Worm (Caenorhabditis elegans) whole organism, midembryonic: ENCODE results near the gene nspb-11.
A peak's percentile ranks its signal among the peaks of the same experiment; 100 is the strongest.

ENCODE experiments used
- T22C8.4 ChIP-seq: fragments of 200-800 bp; sonication (Bioruptor generic); IDR thresholded peaks from 2 replicates; pipeline ENCODE4 v1.3.6; 2022; ENCODE audit warnings: missing genetic modification characterization, missing compliant biosample characterization
- cog-1 ChIP-seq: sonication (generic microtip); optimal IDR thresholded peaks from 2 replicates; lab custom pipeline; 2016; ENCODE audit warnings: missing genetic modification characterization, missing compliant biosample characterization
- flt-1 ChIP-seq: fragments of 200-800 bp; sonication (Bioruptor generic); IDR thresholded peaks from 2 replicates; pipeline ENCODE4 v1.3.6; 2022; ENCODE audit warnings: missing genetic modification characterization, missing compliant biosample characterization
- klf-2 ChIP-seq: fragments of 200-800 bp; sonication (Bioruptor generic); conservative IDR thresholded peaks from 2 replicates; pipeline ENCODE4 v1.3.6; 2022; ENCODE audit warnings: missing genetic modification reagents, missing genetic modification characterization, missing compliant biosample characterization
- med-1 ChIP-seq: sonication (generic microtip); optimal IDR thresholded peaks from 2 replicates; lab custom pipeline; 2017; ENCODE audit warnings: missing genetic modification characterization, mild to moderate bottlenecking, missing compliant biosample characterization, antibody characterized with exemption, missing genetic modification reagents; ENCODE audit not compliant: insufficient read depth
- ref-1 ChIP-seq: fragments of 200-800 bp; sonication (Bioruptor generic); conservative IDR thresholded peaks from 2 replicates; pipeline ENCODE4 v1.3.6; 2022; ENCODE audit warnings: missing genetic modification reagents, missing genetic modification characterization, missing compliant biosample characterization
- tab-1 ChIP-seq: fragments of 200-800 bp; sonication (Bioruptor generic); IDR thresholded peaks from 2 replicates; pipeline ENCODE4 v1.3.6; 2022; ENCODE audit warnings: missing genetic modification characterization, missing compliant biosample characterization
- ztf-23 ChIP-seq: fragments of 200-800 bp; sonication (Bioruptor generic); IDR thresholded peaks from 2 replicates; pipeline ENCODE4 v1.3.6; 2022; ENCODE audit warnings: missing genetic modification reagents, missing genetic modification characterization, missing compliant biosample characterization
- ztf-29 ChIP-seq: fragments of 200-800 bp; sonication (Bioruptor generic); IDR thresholded peaks from 2 replicates; pipeline ENCODE4 v1.3.6; 2022; ENCODE audit warnings: missing genetic modification reagents, missing genetic modification characterization, missing compliant biosample characterization

The nspb-11 gene

DNA sequence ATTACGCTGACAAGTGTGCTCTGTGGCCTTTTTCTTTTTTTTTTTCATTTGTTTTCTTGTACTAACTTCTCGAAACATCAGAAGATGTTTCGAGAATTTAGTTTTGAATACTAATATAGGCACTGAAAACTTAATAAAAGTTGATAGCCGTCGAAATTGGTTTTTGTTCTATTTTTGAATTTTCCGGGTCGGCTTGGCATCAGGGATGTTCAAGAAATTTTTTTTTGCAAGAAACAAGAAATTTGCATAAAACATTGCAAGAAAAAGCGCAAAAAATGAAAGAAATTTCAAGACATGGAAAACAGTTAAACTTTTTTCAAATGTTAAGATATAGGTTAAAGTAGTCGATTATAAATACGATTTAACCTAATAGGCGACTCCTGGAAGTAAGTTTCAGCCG is 16.1 kb downstream of the nspb-11 start:
- TF ChIP-seq ztf-29 (GFP tag; lab: Robert Waterston, UW) (no peak), cog-1 (no peak), ref-1 (no peak), klf-2 (GFP tag; lab: Robert Waterston, UW) (no peak), ztf-23 (no peak), med-1 (GFP tag; lab: Kevin White, UChicago) (no peak), tab-1 (GFP tag; lab: Robert Waterston, UW) (no peak), T22C8.4 (GFP tag; lab: Robert Waterston, UW) (no peak)

DNA sequence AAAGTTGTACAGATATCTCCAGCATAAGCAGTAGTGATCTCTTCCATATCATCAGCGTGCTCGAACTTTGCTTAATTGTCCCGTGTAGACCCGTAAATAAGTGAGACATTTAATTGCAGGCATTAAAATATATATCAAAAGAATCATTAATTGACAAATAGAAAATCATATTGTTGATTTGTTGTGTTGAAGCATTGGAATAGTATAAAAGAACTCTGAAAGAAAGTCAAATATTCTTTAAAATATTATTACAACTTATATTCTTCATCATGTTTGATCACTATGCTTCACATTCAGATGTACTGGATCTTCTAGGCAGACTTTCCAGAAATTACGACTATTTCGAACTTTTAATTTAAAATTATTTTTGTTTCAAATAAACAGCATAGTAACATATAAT is 18.4 kb downstream of the nspb-11 start, which contains the start of gene F58G1.8:
F58G1.8 (minus strand) TSS at position 101 of the 400 bp plus-strand sequence.
- no peak for TF ChIP-seq tab-1 (GFP tag; lab: Robert Waterston, UW)
- no peak for TF ChIP-seq klf-2 (GFP tag; lab: Robert Waterston, UW)
- TF ChIP-seq ztf-23 = no peak
- no peak for TF ChIP-seq cog-1

DNA sequence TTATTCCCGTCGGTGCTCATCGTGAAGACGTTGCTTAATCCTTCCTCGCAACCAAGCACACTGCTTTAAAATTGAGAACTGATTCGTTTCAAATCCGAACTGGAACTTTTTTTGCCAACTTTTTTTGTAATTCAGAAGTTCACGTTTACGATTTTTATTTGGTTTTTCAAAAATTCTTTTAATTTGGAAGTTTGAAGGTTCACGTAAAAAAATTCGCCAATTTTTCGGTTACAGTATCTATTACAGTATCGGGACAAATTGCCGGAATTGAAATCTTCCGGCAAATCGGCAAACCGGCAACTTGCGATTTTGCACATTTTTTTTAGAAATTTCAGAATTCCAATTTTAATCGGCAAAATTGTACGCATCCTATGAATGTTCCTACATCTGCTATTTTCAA is 21.1 kb downstream of the nspb-11 start, which contains the start of gene F58G1.3:
F58G1.3 (minus strand) TSS at position 101 of the 400 bp plus-strand sequence.
- TF ChIP-seq ztf-29 (GFP tag; lab: Robert Waterston, UW) (no peak), flt-1 (no peak), cog-1 (no peak), ztf-23 (no peak), ref-1 (no peak), T22C8.4 (GFP tag; lab: Robert Waterston, UW) (no peak), klf-2 (GFP tag; lab: Robert Waterston, UW) (no peak), tab-1 (GFP tag; lab: Robert Waterston, UW) (no peak), med-1 (GFP tag; lab: Kevin White, UChicago) (no peak)

DNA sequence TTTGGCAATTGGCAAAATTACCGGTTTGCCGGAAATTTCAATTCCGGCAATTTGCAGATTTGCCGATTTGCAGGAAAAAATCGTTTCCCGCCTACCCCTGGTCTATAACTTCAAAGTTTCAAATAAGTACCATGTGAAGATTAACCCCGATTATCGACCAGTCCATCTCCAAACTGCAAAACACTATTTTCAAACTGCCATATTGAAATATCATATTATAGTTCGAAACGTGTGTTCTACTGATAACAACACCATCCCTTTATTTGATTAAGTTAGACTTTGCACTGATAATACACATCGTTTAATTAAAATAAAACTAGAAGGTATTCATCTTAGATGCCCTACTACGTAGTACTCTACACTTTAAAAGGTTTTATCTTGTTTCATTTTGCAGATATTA is 23.0 kb downstream of the nspb-11 start:
- TF ChIP-seq flt-1 (no peak), med-1 (GFP tag; lab: Kevin White, UChicago) (no peak), ref-1 (no peak), klf-2 (GFP tag; lab: Robert Waterston, UW) (no peak), ztf-23 (no peak), cog-1 (no peak), T22C8.4 (GFP tag; lab: Robert Waterston, UW) (no peak), tab-1 (GFP tag; lab: Robert Waterston, UW) (no peak), ztf-29 (GFP tag; lab: Robert Waterston, UW) (no peak)

DNA sequence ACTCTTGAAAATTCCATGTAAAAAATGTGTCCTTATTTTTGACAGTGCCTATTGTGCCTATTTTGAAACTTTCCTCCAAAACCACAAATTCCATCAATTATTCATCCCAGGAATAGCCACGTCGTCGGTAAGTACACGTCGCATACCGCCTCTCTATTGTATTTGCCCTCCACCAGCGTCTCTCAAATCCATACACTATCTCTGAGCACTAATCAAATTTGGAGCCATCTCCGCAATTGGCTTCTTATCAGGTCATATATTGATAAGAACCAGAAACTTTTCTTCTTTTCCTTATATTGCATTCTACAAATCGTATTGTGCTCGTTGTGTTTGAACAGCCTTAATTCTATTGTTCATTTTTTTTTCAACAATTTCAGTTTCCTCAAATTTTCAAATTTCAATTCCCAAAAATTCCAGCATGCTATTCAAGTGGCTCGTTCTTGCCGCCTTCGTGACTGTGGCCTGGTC is 24.3 kb downstream of the nspb-11 start, which contains the start of gene dct-18:
dct-18 (plus strand) TSS at position 418 of the 468 bp plus-strand sequence.
- no peak for TF ChIP-seq ztf-23
- TF ChIP-seq flt-1 = no peak
- no peak for TF ChIP-seq klf-2 (GFP tag; lab: Robert Waterston, UW)
- no peak for TF ChIP-seq cog-1

DNA sequence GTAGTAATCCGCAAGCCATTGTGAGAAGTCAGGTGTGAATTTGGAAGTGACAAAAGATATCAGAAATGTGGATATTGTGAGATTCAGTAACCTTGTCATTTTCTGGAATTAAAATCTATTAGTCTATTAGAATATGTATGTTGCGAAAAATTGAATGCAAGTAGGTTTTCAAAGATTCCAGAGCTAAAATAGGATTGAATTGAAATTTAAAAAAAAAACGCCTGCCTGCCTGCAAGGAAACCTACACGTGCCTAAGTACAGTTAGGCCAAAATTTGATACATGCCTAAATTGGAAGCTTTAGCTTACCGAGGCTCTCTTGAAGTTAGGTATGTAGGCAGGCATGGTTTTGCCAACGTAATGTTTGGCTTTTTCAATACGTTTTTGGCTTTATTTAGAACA is 28.1 kb downstream of the nspb-11 start, which contains the start of gene lips-9:
lips-9 (minus strand) TSS at position 101 of the 400 bp plus-strand sequence.
- no peak for TF ChIP-seq flt-1
- no peak for TF ChIP-seq klf-2 (GFP tag; lab: Robert Waterston, UW)
- TF ChIP-seq ref-1 = no peak
- no peak for TF ChIP-seq T22C8.4 (GFP tag; lab: Robert Waterston, UW)
- TF ChIP-seq ztf-29 (GFP tag; lab: Robert Waterston, UW) = no peak
- TF ChIP-seq ztf-23 = no peak
- no peak for TF ChIP-seq tab-1 (GFP tag; lab: Robert Waterston, UW)
- no peak for TF ChIP-seq med-1 (GFP tag; lab: Kevin White, UChicago)
- TF ChIP-seq cog-1 = no peak

ce11 chrII:12939161-12939560 is 32.0 kb downstream of the nspb-11 start:
- TF ChIP-seq klf-2 (GFP tag; lab: Robert Waterston, UW) (no peak), ztf-23 (no peak), flt-1 (no peak), cog-1 (no peak), ref-1 (no peak)

- TF ChIP-seq ref-1 = no peak
- no peak for TF ChIP-seq cog-1
- TF ChIP-seq med-1 (GFP tag; lab: Kevin White, UChicago) = no peak
- TF ChIP-seq ztf-29 (GFP tag; lab: Robert Waterston, UW) = no peak
- no peak for TF ChIP-seq klf-2 (GFP tag; lab: Robert Waterston, UW)
- TF ChIP-seq ztf-23 = no peak
- no peak for TF ChIP-seq tab-1 (GFP tag; lab: Robert Waterston, UW)
Observed at ce11 chrII:12939801-12940200, 32.6 kb downstream of the nspb-11 start, which contains the start of gene arrd-10. Gene arrd-10, plus strand, starts transcription at chrII:12940101.

ce11 chrII:12942496-12942895 is 35.3 kb downstream of the nspb-11 start:
- TF ChIP-seq ref-1 (no peak), tab-1 (GFP tag; lab: Robert Waterston, UW) (no peak), ztf-23 (no peak), flt-1 (no peak), T22C8.4 (GFP tag; lab: Robert Waterston, UW) (no peak), med-1 (GFP tag; lab: Kevin White, UChicago) (no peak), klf-2 (GFP tag; lab: Robert Waterston, UW) (no peak), ztf-29 (GFP tag; lab: Robert Waterston, UW) (no peak), cog-1 (no peak)

DNA sequence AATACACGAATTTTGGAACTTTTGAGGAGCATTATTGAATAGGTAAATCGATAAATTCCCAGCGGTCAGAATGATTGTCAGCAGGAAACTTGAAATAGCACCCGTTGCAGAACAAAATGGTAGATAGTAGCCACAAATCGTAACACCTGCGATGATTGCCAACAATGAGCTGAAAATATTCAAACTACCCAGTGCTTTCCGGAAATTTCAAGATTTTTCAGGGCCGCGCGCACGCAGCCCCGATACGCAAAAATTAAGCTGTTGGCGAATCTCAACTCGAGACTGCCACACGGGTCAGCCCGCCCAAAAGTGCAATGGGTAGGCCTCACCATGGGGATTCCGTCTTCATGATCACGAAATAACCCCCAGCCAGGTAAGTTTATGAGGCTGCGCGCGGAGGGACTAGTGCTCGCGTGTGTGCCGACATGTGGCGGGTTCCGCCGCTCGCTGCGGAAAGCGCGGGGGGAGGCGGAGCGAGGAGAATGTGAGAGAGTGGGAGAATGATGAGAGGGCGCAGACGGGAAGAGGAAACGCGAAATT is 37.5 kb downstream of the nspb-11 start:
- TF ChIP-seq T22C8.4 (GFP tag; lab: Robert Waterston, UW) = no peak; the same call in 1 of the 2 replicates
- TF ChIP-seq cog-1 = peak; percentile 52
- peak; percentile 49; the same call in 1 of the 2 replicates for TF ChIP-seq ztf-29 (GFP tag; lab: Robert Waterston, UW)
- 0 out of 2 replicates have a peak, but pooled peaks have one; percentile 56 for TF ChIP-seq klf-2 (GFP tag; lab: Robert Waterston, UW)
- TF ChIP-seq tab-1 (GFP tag; lab: Robert Waterston, UW) = peak; percentile 72; the same call in 1 of the 2 replicates
- 0 out of 2 replicates have a peak, but pooled peaks have one; percentile 48 for TF ChIP-seq ref-1
- peak; percentile 88 for TF ChIP-seq flt-1
- TF ChIP-seq med-1 (GFP tag; lab: Kevin White, UChicago) = no peak
- 0 out of 2 replicates have a peak, but pooled peaks have one; percentile 37 for TF ChIP-seq ztf-23
